Worm (Caenorhabditis elegans): ENCODE results near the gene sup-10.

The sup-10 gene

DNA sequence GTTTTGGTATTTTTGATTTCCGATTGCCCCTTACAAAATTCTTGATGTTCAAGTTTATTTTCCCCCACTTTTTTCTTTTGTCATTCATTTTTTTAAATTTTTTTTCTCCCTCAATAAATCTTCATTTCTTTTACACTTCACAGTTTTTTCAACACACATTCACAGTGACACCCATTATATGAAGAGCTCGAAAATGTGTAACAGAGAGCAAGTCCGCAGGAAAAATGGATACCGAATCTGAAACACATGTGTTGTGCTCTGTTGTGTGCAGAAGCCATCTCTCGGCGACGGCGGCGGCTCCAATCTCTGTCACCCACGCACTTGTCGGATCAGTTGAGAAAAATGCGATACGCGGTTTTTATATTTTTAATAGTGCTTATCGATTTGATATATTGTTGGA is at the start of gene sup-10:
Gene sup-10 (plus strand): TSS at position 277 of the 400 bp plus-strand sequence.
- TF ChIP-seq dsc-1 (tag; optimal IDR thresholded peaks at IDR 0.05) (peak; percentile 93), ama-1 (optimal IDR thresholded peaks at IDR 0.05) (no peak), aha-1 (tag; optimal IDR thresholded peaks at IDR 0.05) (no peak), efl-1 (optimal IDR thresholded peaks at IDR 0.05) (no peak), efl-1 (GFP tag; optimal IDR thresholded peaks at IDR 0.05 in 1 of 2) (peak in 1 of 2 experiments; percentile 11), fkh-8 (tag; optimal IDR thresholded peaks at IDR 0.05) (no peak), dpl-1 (GFP tag; optimal IDR thresholded peaks at IDR 0.05) (no peak), lin-14 (GFP tag; optimal IDR thresholded peaks at IDR 0.05) (peak; percentile 75), nhr-19 (GFP tag; conservative IDR thresholded peaks at IDR 0.05) (peak; percentile 31), lin-15B (tag; optimal IDR thresholded peaks at IDR 0.05) (no peak), hlh-4 (tag; optimal IDR thresholded peaks at IDR 0.05) (no peak), fkh-4 (tag; optimal IDR thresholded peaks at IDR 0.05; ENCODE audit: borderline replicate concordance) (peak; percentile 73), snu-23 (GFP tag; optimal IDR thresholded peaks at IDR 0.05) (peak; percentile 2), rnt-1 (tag; optimal IDR thresholded peaks at IDR 0.05) (peak; percentile 67), sptf-1 (tag; optimal IDR thresholded peaks at IDR 0.05) (no peak), nhr-71 (tag; optimal IDR thresholded peaks at IDR 0.05) (peak; percentile 64), lsy-2 (tag; optimal IDR thresholded peaks at IDR 0.05) (peak in 1 of 2 experiments; percentile 10), nhr-47 (tag; optimal IDR thresholded peaks at IDR 0.05) (no peak), fos-1 (tag; optimal IDR thresholded peaks at IDR 0.05) (no peak), skn-1 (tag; optimal IDR thresholded peaks at IDR 0.05) (no peak)

DNA sequence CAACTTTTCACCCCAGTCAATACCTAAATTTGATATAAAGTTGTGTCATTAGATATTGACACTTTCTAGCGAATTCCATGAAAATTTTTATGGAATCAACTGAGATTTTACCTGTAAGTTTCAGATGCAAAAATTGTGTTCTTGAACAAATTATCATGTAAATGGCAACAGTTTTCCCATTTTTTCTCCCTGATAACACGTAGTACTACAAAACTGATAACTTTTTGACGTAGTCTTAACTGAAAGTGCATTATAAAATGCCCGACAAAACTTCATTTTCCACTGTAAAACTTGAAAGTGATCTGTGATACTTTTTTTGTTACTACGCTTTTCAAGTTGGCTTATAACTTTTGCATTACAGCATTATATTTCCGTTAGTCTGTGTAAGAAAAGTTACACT is 49.5 kb upstream of the sup-10 start:
- TF ChIP-seq nhr-76 (tag; optimal IDR thresholded peaks at IDR 0.05) = no peak
- no peak for TF ChIP-seq egl-27 (tag; optimal IDR thresholded peaks at IDR 0.05)
- peak; percentile 33 for TF ChIP-seq elt-2 (tag; optimal IDR thresholded peaks at IDR 0.05)
- no peak for TF ChIP-seq ceh-63 (GFP tag; optimal IDR thresholded peaks at IDR 0.05)

DNA sequence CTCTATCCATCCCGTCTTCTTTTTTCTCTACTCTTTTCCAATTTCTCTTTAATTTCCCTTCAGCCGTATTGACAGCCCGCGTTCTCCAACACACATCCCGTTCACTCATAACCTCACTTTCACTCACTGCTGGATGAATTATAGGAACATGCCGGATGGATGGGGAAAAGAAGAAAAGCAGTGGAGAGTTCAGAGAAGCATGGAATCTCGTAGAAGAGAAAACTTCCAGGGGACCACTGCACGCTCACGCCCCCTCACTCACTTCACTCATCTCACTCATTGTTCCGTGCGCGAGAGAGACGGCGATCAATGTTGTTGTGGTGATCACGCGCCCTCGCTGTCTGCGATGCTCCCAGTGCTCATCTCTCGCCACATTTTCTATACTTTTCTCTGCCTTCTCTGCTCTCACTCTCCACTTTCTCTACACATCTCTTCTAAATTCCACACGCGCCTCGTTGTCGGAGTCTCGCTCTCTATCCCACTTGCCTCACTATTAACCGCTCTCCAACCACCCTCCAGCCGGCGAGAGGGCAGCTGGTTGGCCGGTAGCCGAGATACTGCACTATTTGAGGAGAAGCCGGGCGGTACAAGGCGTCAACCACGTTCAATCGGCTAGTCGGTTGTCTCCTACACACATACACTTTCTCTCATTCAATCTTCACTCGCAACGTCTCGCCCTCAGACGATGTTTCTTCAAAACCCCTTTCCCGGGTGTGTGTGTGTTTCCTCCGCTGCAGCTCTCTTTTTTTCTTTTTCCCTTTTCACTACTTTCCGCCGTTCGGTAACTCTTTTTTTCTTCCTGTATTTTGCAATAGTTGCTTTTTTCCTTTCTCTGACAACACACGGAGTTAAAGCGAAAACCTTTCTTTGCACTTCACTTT is 48.2 kb upstream of the sup-10 start:
- TF ChIP-seq nhr-77 (tag; optimal IDR thresholded peaks at IDR 0.05) (peak; percentile 19), elt-3 (tag; optimal IDR thresholded peaks at IDR 0.05) (peak in 2 of 6 experiments; percentile 70 to 73), skn-1 (tag; optimal IDR thresholded peaks at IDR 0.05) (peak; percentile 75), rnt-1 (tag; optimal IDR thresholded peaks at IDR 0.05) (peak; percentile 77), aha-1 (tag; optimal IDR thresholded peaks at IDR 0.05) (no peak), sptf-1 (tag; optimal IDR thresholded peaks at IDR 0.05) (no peak), fkh-10 (GFP tag; optimal IDR thresholded peaks at IDR 0.05) (peak; percentile 70), nhr-19 (GFP tag; conservative IDR thresholded peaks at IDR 0.05) (peak; percentile 93), ceh-88 (GFP tag; IDR thresholded peaks at IDR 0.05) (peak; percentile 74; the same call in 1 of the 2 replicates), nhr-47 (tag; optimal IDR thresholded peaks at IDR 0.05) (peak; percentile 95), unc-86 (tag; optimal IDR thresholded peaks at IDR 0.05) (peak; percentile 94), C34B4.2 (tag; optimal IDR thresholded peaks at IDR 0.05) (peak; percentile 50), egl-27 (tag; optimal IDR thresholded peaks at IDR 0.05) (peak; percentile 54 to 95), nhr-76 (tag; optimal IDR thresholded peaks at IDR 0.05) (no peak), hlh-17 (GFP tag; optimal IDR thresholded peaks at IDR 0.05; ENCODE audit: borderline replicate concordance) (no peak), swsn-7 (tag; optimal IDR thresholded peaks at IDR 0.05) (peak; percentile 95), ets-5 (GFP tag; IDR thresholded peaks at IDR 0.05) (no peak), lin-39 (tag; optimal IDR thresholded peaks at IDR 0.05) (peak; percentile 26), snpc-4 (tag; optimal IDR thresholded peaks at IDR 0.05) (peak; percentile 26), C04F5.9 (tag; optimal IDR thresholded peaks at IDR 0.05) (peak; percentile 27), nhr-90 (tag; optimal IDR thresholded peaks at IDR 0.05; ENCODE audit: poor library complexity) (peak; percentile 81), ztf-11 (tag; optimal IDR thresholded peaks at IDR 0.05) (peak in 1 of 2 experiments; percentile 60), blmp-1 (tag; optimal IDR thresholded peaks at IDR 0.05) (peak; percentile 99), dpl-1 (GFP tag; optimal IDR thresholded peaks at IDR 0.05) (peak; percentile 21 to 25 (median 24)), ceh-8 (GFP tag; optimal IDR thresholded peaks at IDR 0.05) (peak; percentile 71), nhr-85 (tag) (peak; percentile 97), unc-98 (GFP tag; IDR thresholded peaks at IDR 0.05) (peak; percentile 56; the same call in 1 of the 2 replicates), mab-9 (GFP tag; IDR thresholded peaks at IDR 0.05) (peak; percentile 75), tbx-2 (tag; optimal IDR thresholded peaks at IDR 0.05) (peak; percentile 95), nhr-11 (tag; optimal IDR thresholded peaks at IDR 0.05) (peak; percentile 62), mef-2 (tag; optimal IDR thresholded peaks at IDR 0.05) (peak; percentile 81), zag-1 (tag; optimal IDR thresholded peaks at IDR 0.05) (no peak)
